Fruit fly (Drosophila melanogaster) whole organism, adult: ENCODE results near the gene CG12003.

Experiments used
- CG11617 ChIP-seq: fragments of 200-800 bp; sonication (Bioruptor generic); optimal IDR thresholded peaks from 2 replicates; lab custom pipeline; 2017; ENCODE audit warnings: mild to moderate bottlenecking, missing biosample characterization, missing genetic modification reagents, missing genetic modification characterization
- CG12768 ChIP-seq: fragments of 200-800 bp; sonication (Bioruptor generic); optimal IDR thresholded peaks from 2 replicates; lab custom pipeline; 2017; ENCODE audit warnings: missing biosample characterization, missing genetic modification characterization, mild to moderate bottlenecking, moderate library complexity, missing genetic modification reagents
- CG14711 ChIP-seq: fragments of 200-800 bp; sonication (Bioruptor generic); optimal IDR thresholded peaks from 2 replicates; lab custom pipeline; 2018; ENCODE audit warnings: missing biosample characterization, mild to moderate bottlenecking, missing genetic modification characterization, moderate library complexity
- CG1620 ChIP-seq: fragments of 200-800 bp; sonication (Bioruptor generic); optimal IDR thresholded peaks from 2 replicates; lab custom pipeline; 2016; ENCODE audit warnings: missing biosample characterization, missing genetic modification characterization
- CG33017 ChIP-seq: fragments of 200-800 bp; sonication (Bioruptor generic); optimal IDR thresholded peaks from 2 replicates; lab custom pipeline; 2018; ENCODE audit warnings: missing biosample characterization, mild to moderate bottlenecking, missing genetic modification characterization, moderate library complexity
- CG5204 ChIP-seq: fragments of 200-800 bp; sonication (Bioruptor generic); optimal IDR thresholded peaks from 2 replicates; lab custom pipeline; 2016; ENCODE audit warnings: missing biosample characterization, missing genetic modification characterization
- CG7045 ChIP-seq: fragments of 200-800 bp; sonication (Bioruptor generic); optimal IDR thresholded peaks from 2 replicates; lab custom pipeline; 2017; ENCODE audit warnings: missing biosample characterization, mild to moderate bottlenecking, missing genetic modification characterization
- CG7101 ChIP-seq: fragments of 200-800 bp; sonication (Bioruptor generic); optimal IDR thresholded peaks from 2 replicates; lab custom pipeline; 2018; ENCODE audit warnings: missing biosample characterization, mild to moderate bottlenecking, missing genetic modification characterization, moderate library complexity
- Clk ChIP-seq: fragments of 200-800 bp; sonication (Bioruptor generic); optimal IDR thresholded peaks from 2 replicates; lab custom pipeline; 2017; ENCODE audit warnings: missing biosample characterization, missing genetic modification characterization
- Crg-1 ChIP-seq: fragments of 200-800 bp; sonication (Bioruptor generic); optimal IDR thresholded peaks from 2 replicates; lab custom pipeline; 2016; ENCODE audit warnings: missing biosample characterization, missing genetic modification characterization
- Hr96 ChIP-seq: fragments of 200-800 bp; sonication (Bioruptor generic); optimal IDR thresholded peaks from 2 replicates; lab custom pipeline; 2016; ENCODE audit warnings: missing biosample characterization, missing genetic modification characterization
- Mnt ChIP-seq: fragments of 200-800 bp; sonication (Bioruptor generic); optimal IDR thresholded peaks from 2 replicates; lab custom pipeline; 2016; ENCODE audit warnings: missing biosample characterization, mild to moderate bottlenecking, missing genetic modification characterization
- bab1 ChIP-seq: fragments of 200-800 bp; sonication (Bioruptor generic); optimal IDR thresholded peaks from 3 replicates; lab custom pipeline; 2019; ENCODE audit warnings: missing biosample characterization, mild to moderate bottlenecking, missing genetic modification characterization, moderate library complexity
- cic ChIP-seq: fragments of 200-800 bp; sonication (Bioruptor generic); optimal IDR thresholded peaks from 2 replicates; lab custom pipeline; 2017; ENCODE audit warnings: missing biosample characterization, mild to moderate bottlenecking, missing genetic modification characterization, moderate library complexity
- cnc ChIP-seq, 2 experiments: fragments of >200 bp; optimal IDR thresholded peaks; 2 replicates each; lab custom pipeline; 2017
- kay ChIP-seq: fragments of 200-800 bp; sonication (Bioruptor generic); peaks from one replicate; lab custom pipeline; 2016; ENCODE audit warnings: missing biosample characterization, missing genetic modification characterization, borderline replicate concordance
- ovo ChIP-seq: fragments of 200-800 bp; sonication (Bioruptor generic); optimal IDR thresholded peaks from 2 replicates; lab custom pipeline; 2016; ENCODE audit warnings: missing biosample characterization, missing genetic modification characterization
- pad ChIP-seq: fragments of 200-800 bp; sonication (Bioruptor generic); optimal IDR thresholded peaks from 3 replicates; lab custom pipeline; 2017; ENCODE audit warnings: missing biosample characterization, missing genetic modification characterization, mild to moderate bottlenecking, moderate library complexity, missing genetic modification reagents
- tj ChIP-seq: fragments of 200-800 bp; sonication (Bioruptor generic); optimal IDR thresholded peaks from 3 replicates; lab custom pipeline; 2017; ENCODE audit warnings: missing biosample characterization, mild to moderate bottlenecking, missing genetic modification characterization, moderate library complexity
- toe ChIP-seq: fragments of 200-800 bp; sonication (Bioruptor generic); optimal IDR thresholded peaks from 2 replicates; lab custom pipeline; 2016; ENCODE audit warnings: missing biosample characterization, missing genetic modification characterization

The CG12003 gene

DNA sequence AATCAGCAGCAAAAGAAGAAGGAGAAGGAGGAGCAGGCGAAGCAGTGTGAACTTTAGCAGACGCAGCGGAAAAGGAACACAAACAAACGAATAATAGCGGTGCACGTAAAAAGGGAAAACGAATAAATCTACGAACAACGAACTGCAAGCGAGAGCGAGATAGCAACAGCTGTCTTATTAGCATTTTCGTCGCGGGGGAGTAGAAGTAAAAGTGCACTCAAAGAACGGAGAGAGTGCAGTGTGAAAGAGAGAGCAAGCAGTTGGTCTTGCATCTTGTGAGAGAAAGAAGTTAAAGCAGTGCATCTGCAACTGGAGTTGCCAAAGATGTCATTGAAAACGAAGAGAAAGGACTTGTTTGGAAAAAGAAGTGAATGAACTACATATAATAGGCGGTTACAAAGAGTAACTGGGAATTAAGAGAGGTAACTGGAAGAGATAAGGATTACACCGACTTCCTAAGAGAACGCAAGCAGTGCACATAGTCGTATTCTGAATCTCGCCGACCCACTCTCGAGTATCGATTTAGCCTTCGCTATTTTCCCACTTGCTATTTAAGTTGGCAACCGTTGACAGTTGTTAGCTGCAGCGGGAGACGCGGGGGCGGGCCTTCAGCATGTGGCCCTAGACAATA is 27.7 kb downstream of the CG12003 start:
- TF ChIP-seq CG5204 (GFP tag; lab: Kevin White, UChicago) = no peak
- no peak for TF ChIP-seq CG14711 (tag; lab: Kevin White, UChicago)
- no peak for TF ChIP-seq CG33017
- TF ChIP-seq Clk (GFP tag; lab: Kevin White, UChicago) = no peak
- no peak for TF ChIP-seq bab1 (GFP tag; lab: Kevin White, UChicago)
- TF ChIP-seq ovo (GFP tag; lab: Kevin White, UChicago) = no peak
- no peak for TF ChIP-seq kay (GFP tag; lab: Kevin White, UChicago)
- TF ChIP-seq CG7045 (GFP tag; lab: Kevin White, UChicago) = no peak
- peak; percentile 58 for TF ChIP-seq pad
- peak; percentile 95 for TF ChIP-seq tj (GFP tag; lab: Kevin White, UChicago)
- TF ChIP-seq CG7101 (tag; lab: Kevin White, UChicago) = no peak
- TF ChIP-seq Mnt (GFP tag; lab: Kevin White, UChicago) = no peak
- TF ChIP-seq CG11617 (GFP tag; lab: Kevin White, UChicago) = no peak
- no peak for TF ChIP-seq cnc (optimal IDR thresholded peaks at IDR 0.05; lab: Kevin White, UChicago)
- TF ChIP-seq Crg-1 (GFP tag; lab: Kevin White, UChicago) = no peak

DNA sequence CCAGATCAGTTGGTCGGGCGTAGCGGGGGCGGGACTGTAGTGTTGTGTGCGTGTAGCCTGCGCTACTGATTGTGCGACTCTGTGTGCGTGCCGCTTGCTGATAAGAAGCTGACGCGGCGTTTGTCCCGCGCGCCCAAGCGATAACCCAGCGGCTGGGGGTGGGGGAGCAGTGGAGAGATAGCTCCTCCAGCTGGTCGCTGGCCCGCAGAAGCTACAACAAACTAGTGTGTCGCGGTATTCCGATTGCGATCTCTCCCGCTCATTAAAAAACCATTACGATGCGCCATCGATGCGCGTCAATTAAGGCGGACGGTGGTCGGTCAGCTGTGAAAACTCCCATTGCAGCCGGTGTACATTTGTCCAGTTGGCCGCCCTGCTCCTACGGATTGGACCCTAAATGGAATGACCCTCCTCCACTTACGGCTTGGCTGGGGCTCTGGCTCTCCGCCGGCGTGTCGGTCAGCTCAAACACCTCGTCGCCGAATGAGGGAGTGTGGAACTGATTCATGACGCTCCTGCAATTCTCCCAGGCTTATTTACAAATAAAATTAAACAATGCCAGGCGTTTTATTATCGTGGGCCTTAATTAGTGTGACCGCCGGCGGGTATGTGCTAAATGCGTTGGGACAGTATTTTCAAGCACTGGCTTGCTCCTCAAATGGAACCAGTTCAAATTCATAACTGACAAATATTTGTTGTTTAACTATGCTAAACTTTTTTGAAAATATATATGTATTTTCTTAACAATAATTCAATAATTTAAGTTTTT is 37.1 kb downstream of the CG12003 start, which contains the start of gene CG12104:
CG12104 (minus strand) TSS at position 611 of the 769 bp plus-strand sequence.
- no peak for TF ChIP-seq toe (GFP tag; lab: Kevin White, UChicago)
- TF ChIP-seq Crg-1 (GFP tag; lab: Kevin White, UChicago) = no peak
- TF ChIP-seq CG5204 (GFP tag; lab: Kevin White, UChicago) = no peak
- no peak for TF ChIP-seq Clk (GFP tag; lab: Kevin White, UChicago)
- TF ChIP-seq CG7101 (tag; lab: Kevin White, UChicago) = peak; percentile 10
- TF ChIP-seq Mnt (GFP tag; lab: Kevin White, UChicago) = peak; percentile 45
- TF ChIP-seq CG1620 (GFP tag; lab: Kevin White, UChicago) = no peak
- no peak for TF ChIP-seq cnc (optimal IDR thresholded peaks at IDR 0.05; lab: Kevin White, UChicago)
- TF ChIP-seq CG12768 (GFP tag; lab: Kevin White, UChicago) = peak; percentile 20
- TF ChIP-seq ovo (GFP tag; lab: Kevin White, UChicago) = peak; percentile 22
- TF ChIP-seq CG11617 (GFP tag; lab: Kevin White, UChicago) = no peak
- TF ChIP-seq bab1 (GFP tag; lab: Kevin White, UChicago) = peak; percentile 51
- peak; percentile 86 for TF ChIP-seq cic (GFP tag; lab: Kevin White, UChicago)
- TF ChIP-seq CG7045 (GFP tag; lab: Kevin White, UChicago) = no peak
- peak; percentile 19 for TF ChIP-seq pad
- peak; percentile 80 for TF ChIP-seq tj (GFP tag; lab: Kevin White, UChicago)
- no peak for TF ChIP-seq Hr96 (GFP tag; lab: Kevin White, UChicago)
- no peak for TF ChIP-seq CG33017
- TF ChIP-seq kay (GFP tag; lab: Kevin White, UChicago) = no peak
- no peak for TF ChIP-seq CG14711 (tag; lab: Kevin White, UChicago)

DNA sequence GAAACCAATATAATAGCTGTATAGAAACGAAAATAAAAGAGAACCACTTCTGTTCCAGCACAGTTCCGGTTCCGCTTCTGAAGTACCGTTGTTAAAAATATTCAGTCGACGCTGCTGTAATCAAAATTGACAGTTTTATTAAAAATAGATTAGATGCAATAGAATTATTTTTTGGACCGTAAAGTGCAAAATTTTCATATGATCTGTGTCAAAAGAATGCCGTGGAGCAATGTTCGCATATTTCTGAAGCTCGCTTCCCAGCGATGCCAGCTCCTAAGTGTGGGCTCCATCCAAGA is 37.6 kb downstream of the CG12003 start, which contains the start of the genes CG18170 and CG33791:
CG18170 (plus strand) TSS at position 122 of the 296 bp plus-strand sequence.
CG33791 (plus strand) TSS at position 122 of the 296 bp plus-strand sequence.
- TF ChIP-seq cic (GFP tag; lab: Kevin White, UChicago) = no peak

DNA sequence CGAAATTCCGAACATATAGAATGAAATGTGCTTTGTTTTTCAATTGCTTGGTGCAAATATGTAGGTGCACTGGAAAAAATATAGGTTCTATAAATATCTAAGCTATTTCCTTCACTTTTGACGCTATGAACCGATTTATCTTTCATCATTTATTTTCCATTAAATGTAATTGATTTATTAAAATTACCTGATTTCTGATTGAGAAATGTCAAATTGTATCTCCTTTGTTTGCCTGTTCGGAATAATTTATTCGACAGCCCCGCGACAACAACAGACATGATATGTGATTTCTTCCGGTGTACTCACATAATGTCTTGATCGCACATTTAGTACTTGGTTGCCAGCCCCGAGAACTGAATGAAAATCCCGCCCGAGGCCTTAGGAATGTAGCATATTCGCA is 44.4 kb downstream of the CG12003 start:
- TF ChIP-seq cic (GFP tag; lab: Kevin White, UChicago) = no peak
- TF ChIP-seq CG14711 (tag; lab: Kevin White, UChicago) = no peak
- TF ChIP-seq toe (GFP tag; lab: Kevin White, UChicago) = no peak
- TF ChIP-seq Crg-1 (GFP tag; lab: Kevin White, UChicago) = no peak
- no peak for TF ChIP-seq CG7045 (GFP tag; lab: Kevin White, UChicago)
- no peak for TF ChIP-seq ovo (GFP tag; lab: Kevin White, UChicago)

DNA sequence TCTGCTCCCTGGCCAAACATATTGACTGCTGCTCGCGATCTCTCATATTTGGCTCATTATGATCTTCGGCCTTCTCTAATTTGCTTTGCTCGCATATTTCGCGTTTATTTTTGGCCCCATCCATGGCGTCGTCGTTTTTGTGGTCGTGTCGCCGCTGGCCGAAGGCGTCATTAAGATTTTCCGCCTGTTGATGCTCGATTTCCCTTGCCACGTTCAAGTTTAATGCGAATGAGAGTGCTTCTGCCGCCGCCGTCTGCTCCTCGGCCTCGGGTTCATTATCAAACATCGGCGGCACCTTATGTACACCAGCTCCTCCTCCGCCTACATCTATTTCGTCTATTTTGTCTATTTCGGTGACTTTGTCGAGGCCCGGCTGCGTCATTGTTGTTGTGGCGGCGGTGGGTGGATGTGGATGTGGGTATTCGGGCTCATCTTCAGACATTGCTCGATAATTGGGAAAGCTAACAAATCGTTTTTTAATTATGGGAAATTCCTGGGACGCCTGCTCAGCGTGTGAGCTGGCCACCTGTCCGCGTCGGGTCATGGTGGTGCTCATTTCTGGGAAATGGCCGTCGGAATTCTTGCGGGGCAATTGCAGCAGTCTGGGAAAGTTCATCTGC is 49.4 kb downstream of the CG12003 start:
- TF ChIP-seq ovo (GFP tag; lab: Kevin White, UChicago) (no peak), CG11617 (GFP tag; lab: Kevin White, UChicago) (no peak), CG33017 (no peak), pad (no peak), Hr96 (GFP tag; lab: Kevin White, UChicago) (no peak), Mnt (GFP tag; lab: Kevin White, UChicago) (no peak)

DNA sequence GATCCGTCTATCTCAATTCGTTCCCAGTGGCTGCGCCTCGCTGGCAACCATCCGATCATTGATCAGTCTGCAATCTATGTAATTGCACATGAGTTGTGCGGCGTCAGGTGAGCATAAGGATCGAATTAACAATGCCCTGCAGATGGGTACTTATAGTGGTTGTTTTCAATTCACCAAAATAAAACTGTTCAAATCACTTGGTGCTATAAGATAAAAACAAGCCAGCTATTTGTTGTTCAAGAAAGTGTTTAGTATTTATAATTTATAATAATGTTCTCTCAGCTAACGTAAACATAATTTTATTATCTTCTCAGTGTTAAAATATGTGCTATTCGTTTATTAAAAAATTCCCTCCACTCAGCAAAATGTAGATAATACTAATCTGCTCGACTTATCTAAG is 50.5 kb downstream of the CG12003 start, which contains the start of gene CG12105:
CG12105 (minus strand) TSS at position 101 of the 400 bp plus-strand sequence.
- TF ChIP-seq bab1 (GFP tag; lab: Kevin White, UChicago) (no peak), Mnt (GFP tag; lab: Kevin White, UChicago) (no peak), CG11617 (GFP tag; lab: Kevin White, UChicago) (no peak), ovo (GFP tag; lab: Kevin White, UChicago) (no peak), CG5204 (GFP tag; lab: Kevin White, UChicago) (no peak), cic (GFP tag; lab: Kevin White, UChicago) (no peak), cnc (optimal IDR thresholded peaks at IDR 0.05; lab: Kevin White, UChicago) (no peak), CG7045 (GFP tag; lab: Kevin White, UChicago) (no peak), CG12768 (GFP tag; lab: Kevin White, UChicago) (no peak), pad (no peak), CG14711 (tag; lab: Kevin White, UChicago) (no peak)
